Fruit fly (Drosophila melanogaster): ENCODE measurements around the gene CG32817.

The CG32817 gene

dm6 chrX:521683-522082, 42.8 kb downstream of the CG32817 start (continued):
- no peak for TF ChIP-seq CoRest (tag; optimal IDR thresholded peaks at IDR 0.05)
- TF ChIP-seq HLH54F (GFP tag; optimal IDR thresholded peaks at IDR 0.05) = no peak
- TF ChIP-seq CG15479 (GFP tag; optimal IDR thresholded peaks at IDR 0.05) = peak; percentile 52
- no peak for TF ChIP-seq CG11560 (tag; IDR thresholded peaks at IDR 0.05)

DNA sequence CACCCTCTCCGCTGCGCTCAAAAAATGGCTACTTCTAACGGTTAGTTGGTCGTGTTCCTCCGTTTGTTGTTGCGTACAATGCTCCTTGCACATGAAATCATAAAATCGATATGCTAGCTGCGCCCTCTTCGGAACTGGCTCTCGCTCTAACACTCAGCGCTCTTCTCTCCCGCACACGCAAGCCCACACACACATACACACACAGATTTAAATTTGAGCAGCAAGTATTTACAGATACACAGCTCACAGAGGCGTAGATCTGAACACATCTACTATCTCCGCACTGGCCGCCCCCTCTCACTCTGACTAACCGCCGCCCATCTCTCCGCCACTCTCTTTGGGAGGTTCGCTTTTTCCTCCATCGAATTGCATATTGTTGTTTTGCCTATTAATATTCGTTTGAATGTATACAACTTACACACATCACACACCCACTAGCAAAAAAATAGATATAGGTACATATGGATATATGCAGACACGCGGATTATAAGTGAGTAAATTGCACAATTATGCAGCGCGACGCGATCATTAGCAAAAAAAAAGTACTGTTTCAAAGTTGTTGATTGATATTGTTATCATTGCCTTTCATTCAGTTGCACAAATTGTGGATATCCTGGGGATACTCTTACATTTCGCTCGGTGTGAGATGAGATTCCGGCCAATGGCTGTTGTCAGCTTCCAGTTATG, 43.6 kb downstream of the CG32817 start:
- TF ChIP-seq CG14014 (GFP tag; IDR thresholded peaks at IDR 0.05) = peak; percentile 91
- TF ChIP-seq crp (GFP tag; optimal IDR thresholded peaks at IDR 0.05) = peak in 1 of 2 experiments; percentile 6
- TF ChIP-seq CG3407 (GFP tag; optimal IDR thresholded peaks at IDR 0.05) = peak; percentile 65
- TF ChIP-seq klu (GFP tag; IDR thresholded peaks at IDR 0.05) = peak; percentile 57; the same call in 1 of the 2 replicates
- peak; percentile 37 for TF ChIP-seq CG15011 (GFP tag; optimal IDR thresholded peaks at IDR 0.05)
- peak; percentile 56 for TF ChIP-seq CG4854 (GFP tag; optimal IDR thresholded peaks at IDR 0.05)
- TF ChIP-seq fd3F (GFP tag; optimal IDR thresholded peaks at IDR 0.05) = peak; percentile 71
- TF ChIP-seq CG6765 (GFP tag; optimal IDR thresholded peaks at IDR 0.05) = peak; percentile 82
- no peak for TF ChIP-seq Lim3 (GFP tag; IDR thresholded peaks at IDR 0.05)
- no peak for TF ChIP-seq Lhr (GFP tag; optimal IDR thresholded peaks at IDR 0.05)
- TF ChIP-seq D19A (tag; optimal IDR thresholded peaks at IDR 0.05) = peak; percentile 13
- peak; percentile 80; the same call in 2 of the 3 replicates for TF ChIP-seq otp (GFP tag; IDR thresholded peaks at IDR 0.05)
- TF ChIP-seq gcm2 (GFP tag; optimal IDR thresholded peaks at IDR 0.05) = peak; percentile 90
- TF ChIP-seq trh (GFP tag; optimal IDR thresholded peaks at IDR 0.05) = peak; percentile 60
- TF ChIP-seq CG17361 (GFP tag; IDR thresholded peaks at IDR 0.05) = no peak
- peak; percentile 82 to 90 for TF ChIP-seq Trl (optimal IDR thresholded peaks at IDR 0.05)
- TF ChIP-seq Trl (GFP tag; optimal IDR thresholded peaks at IDR 0.05) = peak; percentile 93
- TF ChIP-seq CG2875 (GFP tag; optimal IDR thresholded peaks at IDR 0.05) = peak; percentile 42
- no peak for TF ChIP-seq run (tag; optimal IDR thresholded peaks at IDR 0.05)
- peak; percentile 85 for TF ChIP-seq CG9609 (GFP tag; optimal IDR thresholded peaks at IDR 0.05)
- peak; percentile 84 for TF ChIP-seq Atf6 (GFP tag; IDR thresholded peaks at IDR 0.05)
- TF ChIP-seq gcm (GFP tag; optimal IDR thresholded peaks at IDR 0.05) = peak; percentile 60
- TF ChIP-seq CG18476 (GFP tag; optimal IDR thresholded peaks at IDR 0.05) = peak; percentile 10
- TF ChIP-seq ab (GFP tag; optimal IDR thresholded peaks at IDR 0.05) = peak; percentile 93
- peak; percentile 49; the same call in 1 of the 2 replicates for TF ChIP-seq E2f2 (GFP tag; IDR thresholded peaks at IDR 0.05)
- peak; percentile 77 for TF ChIP-seq Myb (GFP tag; optimal IDR thresholded peaks at IDR 0.05)
- no peak for TF ChIP-seq Lpt (GFP tag; optimal IDR thresholded peaks at IDR 0.05)
- no peak for TF ChIP-seq CG14710 (tag; optimal IDR thresholded peaks at IDR 0.05)
- TF ChIP-seq en (GFP tag; optimal IDR thresholded peaks at IDR 0.05) = peak; percentile 77
- TF ChIP-seq Spps (tag; optimal IDR thresholded peaks at IDR 0.05) = peak; percentile 19
- TF ChIP-seq Dbx (GFP tag; IDR thresholded peaks at IDR 0.05) = peak; percentile 92
- TF ChIP-seq jing (GFP tag; optimal IDR thresholded peaks at IDR 0.05) = no peak
- peak; percentile 72 for TF ChIP-seq cwo (GFP tag; optimal IDR thresholded peaks at IDR 0.05)
- peak; percentile 78 for TF ChIP-seq E2f1 (GFP tag; IDR thresholded peaks at IDR 0.05)
- TF ChIP-seq bsh (GFP tag; optimal IDR thresholded peaks at IDR 0.05) = peak in 1 of 2 experiments; percentile 76
- TF ChIP-seq Bdp1 (GFP tag; optimal IDR thresholded peaks at IDR 0.05) = peak; percentile 66
- TF ChIP-seq lov (optimal IDR thresholded peaks at IDR 0.05) = no peak
- 0 out of 3 replicates have a peak, but pooled peaks have one; percentile 62 for TF ChIP-seq lov (GFP tag; IDR thresholded peaks at IDR 0.05)
- TF ChIP-seq sd (tag; optimal IDR thresholded peaks at IDR 0.05) = peak; percentile 85
- peak; percentile 63 for TF ChIP-seq Atf3 (GFP tag; optimal IDR thresholded peaks at IDR 0.05)
- no peak for TF ChIP-seq HLH4C (GFP tag; IDR thresholded peaks at IDR 0.05; ENCODE audit: partially characterized antibody)
- peak; percentile 85 for TF ChIP-seq CG12155 (GFP tag; optimal IDR thresholded peaks at IDR 0.05)
- TF ChIP-seq Ada2b (GFP tag; IDR thresholded peaks at IDR 0.05) = peak; percentile 85
- TF ChIP-seq CG4328 (GFP tag; optimal IDR thresholded peaks at IDR 0.05) = peak; percentile 81
- TF ChIP-seq CG3281 (GFP tag; optimal IDR thresholded peaks at IDR 0.05) = peak; percentile 61

All from whole organism, embryonic.